Fruit fly (Drosophila melanogaster): ENCODE results near the gene COX4.
A peak's percentile ranks its signal among the peaks of the same experiment; 100 is the strongest.

The COX4 gene

dm6 chr2L:19944309-19945172 is 14.0 kb upstream of the COX4 start (continued):
- TF ChIP-seq CG2678 (tag; optimal IDR thresholded peaks at IDR 0.05) (no peak), Dll (GFP tag; IDR thresholded peaks at IDR 0.05; ENCODE audit: partially characterized antibody) (0 out of 4 replicates have a peak, but pooled peaks have one; percentile 35), CG1529 (GFP tag; optimal IDR thresholded peaks at IDR 0.05) (no peak), CG5953 (GFP tag; IDR thresholded peaks at IDR 0.05) (0 out of 2 replicates have a peak, but pooled peaks have one; percentile 5), ken (GFP tag; IDR thresholded peaks at IDR 0.05) (0 out of 3 replicates have a peak, but pooled peaks have one; percentile 15), D (optimal IDR thresholded peaks at IDR 0.05) (no peak), D (GFP tag; optimal IDR thresholded peaks at IDR 0.05) (no peak), Ssrp (tag; optimal IDR thresholded peaks at IDR 0.05) (no peak), ci (GFP tag; IDR thresholded peaks at IDR 0.05) (0 out of 3 replicates have a peak, but pooled peaks have one; percentile 12), stwl (tag; optimal IDR thresholded peaks at IDR 0.05) (no peak), Deaf1 (tag; optimal IDR thresholded peaks at IDR 0.05) (no peak), chm (GFP tag; IDR thresholded peaks at IDR 0.05) (no peak), otp (GFP tag; IDR thresholded peaks at IDR 0.05) (peak; percentile 69; the same call in 2 of the 3 replicates), H2.0 (GFP tag; IDR thresholded peaks at IDR 0.05) (no peak), Vsx1 (GFP tag; optimal IDR thresholded peaks at IDR 0.05) (no peak), CG15601 (tag; optimal IDR thresholded peaks at IDR 0.05) (no peak), cwo (GFP tag; optimal IDR thresholded peaks at IDR 0.05) (no peak), dm (GFP tag; optimal IDR thresholded peaks at IDR 0.05) (no peak), da (GFP tag; optimal IDR thresholded peaks at IDR 0.05) (no peak), CG10321 (GFP tag; IDR thresholded peaks at IDR 0.05) (no peak), so (GFP tag; IDR thresholded peaks at IDR 0.05) (no peak), CG8924 (tag; optimal IDR thresholded peaks at IDR 0.05) (no peak), Taf1 (GFP tag; IDR thresholded peaks at IDR 0.05) (no peak), kah (GFP tag; optimal IDR thresholded peaks at IDR 0.05) (no peak), CG7357 (GFP tag; IDR thresholded peaks at IDR 0.05) (no peak), CG30020 (tag; optimal IDR thresholded peaks at IDR 0.05) (no peak), Blimp-1 (GFP tag; optimal IDR thresholded peaks at IDR 0.05) (peak; percentile 91), CG12769 (tag; optimal IDR thresholded peaks at IDR 0.05) (peak; percentile 9), Awh (GFP tag; IDR thresholded peaks at IDR 0.05) (peak; percentile 78), Jarid2 (GFP tag; optimal IDR thresholded peaks at IDR 0.05) (no peak), eve (GFP tag; optimal IDR thresholded peaks at IDR 0.05) (peak in 1 of 2 experiments; percentile 25), CG2202 (tag; optimal IDR thresholded peaks at IDR 0.05) (no peak), emc (GFP tag; optimal IDR thresholded peaks at IDR 0.05) (no peak), Xbp1 (GFP tag; optimal IDR thresholded peaks at IDR 0.05) (no peak), CG15479 (GFP tag; optimal IDR thresholded peaks at IDR 0.05) (no peak), CG11247 (GFP tag; IDR thresholded peaks at IDR 0.05) (no peak), CG10979 (tag; optimal IDR thresholded peaks at IDR 0.05) (no peak)

dm6 chr2L:19947992-19948524 is 10.5 kb upstream of the COX4 start:
- TF ChIP-seq CG6175 (GFP tag; IDR thresholded peaks at IDR 0.05) = no peak
- no peak for TF ChIP-seq CG6813 (GFP tag; optimal IDR thresholded peaks at IDR 0.05)
- TF ChIP-seq pum (GFP tag; optimal IDR thresholded peaks at IDR 0.05) = no peak
- TF ChIP-seq kni (GFP tag; optimal IDR thresholded peaks at IDR 0.05) = no peak
- TF ChIP-seq hth (optimal IDR thresholded peaks at IDR 0.05) = no peak
- TF ChIP-seq schlank (tag; optimal IDR thresholded peaks at IDR 0.05) = no peak
- no peak for TF ChIP-seq CG15011 (GFP tag; optimal IDR thresholded peaks at IDR 0.05)
- TF ChIP-seq CG2116 (GFP tag; optimal IDR thresholded peaks at IDR 0.05) = no peak
- peak; percentile 1 for TF ChIP-seq sens (GFP tag)
- no peak for TF ChIP-seq Ssrp (tag; optimal IDR thresholded peaks at IDR 0.05)
- TF ChIP-seq hb (GFP tag; IDR thresholded peaks at IDR 0.05; ENCODE audit: partially characterized antibody) = no peak
- no peak for TF ChIP-seq Dek (tag; optimal IDR thresholded peaks at IDR 0.05)
- TF ChIP-seq CG6765 (GFP tag; optimal IDR thresholded peaks at IDR 0.05) = no peak
- TF ChIP-seq vvl (GFP tag; IDR thresholded peaks at IDR 0.05) = peak; percentile 53; the same call in 1 of the 2 replicates
- no peak for TF ChIP-seq CG10147 (GFP tag; optimal IDR thresholded peaks at IDR 0.05)
